Fruit fly (Drosophila melanogaster) whole organism, wandering third instar larva: ENCODE data around the gene ind.

Source experiments
- Abd-B ChIP-seq: fragments of >200 bp; optimal IDR thresholded peaks from 2 replicates; lab custom pipeline; 2017; ENCODE audit warnings: missing biosample characterization, missing genetic modification characterization
- CG9705 ChIP-seq: fragments of 200-800 bp; sonication (Bioruptor generic); optimal IDR thresholded peaks from 2 replicates; lab custom pipeline; 2018; ENCODE audit warnings: missing biosample characterization, mild to moderate bottlenecking, missing genetic modification characterization
- Dfd ChIP-seq: fragments of >200 bp; optimal IDR thresholded peaks from 2 replicates; lab custom pipeline; 2017; ENCODE audit warnings: missing biosample characterization, missing genetic modification characterization
- Dif ChIP-seq: fragments of 200-275, 200-300 bp; sonication (Bioruptor generic); optimal IDR thresholded peaks from 2 replicates; lab custom pipeline; 2018; ENCODE audit warnings: missing biosample characterization, missing genetic modification characterization; ENCODE audit not compliant: partially characterized antibody
- GATAd ChIP-seq: sonication (Bioruptor generic); optimal IDR thresholded peaks from 2 replicates; lab custom pipeline; 2016; ENCODE audit warnings: missing biosample characterization, missing genetic modification characterization
- HLH106 ChIP-seq: fragments of 200-800 bp; optimal IDR thresholded peaks from 3 replicates; lab custom pipeline; 2019; ENCODE audit warnings: missing biosample characterization, mild to moderate bottlenecking, missing genetic modification characterization, moderate library complexity
- Hnf4 ChIP-seq: fragments of 200-800 bp; sonication (Bioruptor generic); optimal IDR thresholded peaks from 2 replicates; lab custom pipeline; 2016; ENCODE audit warnings: missing biosample characterization, mild to moderate bottlenecking, missing genetic modification characterization
- Hr78 ChIP-seq: fragments of >200 bp; optimal IDR thresholded peaks from 2 replicates; lab custom pipeline; 2017; ENCODE audit warnings: missing biosample characterization, missing genetic modification characterization
- Hr83 ChIP-seq: fragments of 200-300 bp; sonication (Bioruptor generic); optimal IDR thresholded peaks from 2 replicates; lab custom pipeline; 2016; ENCODE audit warnings: missing biosample characterization, mild to moderate bottlenecking, missing genetic modification characterization, moderate library complexity; ENCODE audit not compliant: poor library complexity, severe bottlenecking
- Mio ChIP-seq: sonication (Bioruptor generic); optimal IDR thresholded peaks from 2 replicates; lab custom pipeline; 2016; ENCODE audit warnings: missing biosample characterization, missing genetic modification characterization
- Myc ChIP-seq: fragments of >200 bp; optimal IDR thresholded peaks from 2 replicates; lab custom pipeline; 2017
- N ChIP-seq: fragments of >200 bp; optimal IDR thresholded peaks from 2 replicates; lab custom pipeline; 2018; ENCODE audit warnings: missing biosample characterization, missing external identifiers, missing genetic modification characterization
- OdsH ChIP-seq: fragments of 200-800 bp; sonication (Bioruptor generic); optimal IDR thresholded peaks from 2 replicates; lab custom pipeline; 2016; ENCODE audit warnings: missing biosample characterization, mild to moderate bottlenecking, missing genetic modification characterization
- Rel ChIP-seq, 2 experiments: fragments of 200-800 bp; sonication (Bioruptor generic) in 1 of 2; optimal IDR thresholded peaks; 2 replicates in 1 of 2; 3 replicates in 1 of 2; lab custom pipeline; 2016 to 2019; ENCODE audit warnings: mild to moderate bottlenecking in 2 of 2, missing biosample characterization in 2 of 2, missing genetic modification characterization in 2 of 2, moderate library complexity in 1 of 2
- Sp1 ChIP-seq: fragments of 200-800 bp; sonication (Bioruptor generic); optimal IDR thresholded peaks from 3 replicates; lab custom pipeline; 2019; ENCODE audit warnings: missing biosample characterization, mild to moderate bottlenecking, missing genetic modification characterization, moderate library complexity
- Vsx2 ChIP-seq: fragments of 200-300, 225-300 bp; sonication (Bioruptor generic); optimal IDR thresholded peaks from 2 replicates; lab custom pipeline; 2018; ENCODE audit warnings: missing biosample characterization, missing genetic modification characterization; ENCODE audit not compliant: partially characterized antibody
- br ChIP-seq: fragments of 200-800 bp; sonication (Bioruptor generic); optimal IDR thresholded peaks from 2 replicates; lab custom pipeline; 2016; ENCODE audit warnings: missing biosample characterization, missing genetic modification characterization
- brk ChIP-seq: fragments of 200-800 bp; sonication (Bioruptor generic); optimal IDR thresholded peaks from 2 replicates; lab custom pipeline; 2016; ENCODE audit warnings: missing biosample characterization, mild to moderate bottlenecking, missing genetic modification characterization
- dl ChIP-seq, 2 experiments: fragments of 175-275, 200-275 bp in 1 of 2; fragments of 200-275 bp in 1 of 2; sonication (Bioruptor generic); optimal IDR thresholded peaks; lab custom pipeline; 2018; ENCODE audit warnings: mild to moderate bottlenecking in 2 of 2, missing biosample characterization in 2 of 2, missing genetic modification characterization in 2 of 2, moderate library complexity in 2 of 2; ENCODE audit not compliant: partially characterized antibody in 2 of 2, insufficient read depth in 1 of 2
- dmrt93B ChIP-seq: fragments of 200-800 bp; sonication (Bioruptor generic); optimal IDR thresholded peaks from 2 replicates; lab custom pipeline; 2018; ENCODE audit warnings: missing biosample characterization, mild to moderate bottlenecking, missing genetic modification characterization
- dsf ChIP-seq: sonication (Bioruptor generic); optimal IDR thresholded peaks from 2 replicates; lab custom pipeline; 2016; ENCODE audit warnings: missing biosample characterization, missing genetic modification characterization, borderline replicate concordance
- ey ChIP-seq: fragments of 200-800 bp; sonication (Bioruptor generic); optimal IDR thresholded peaks from 2 replicates; lab custom pipeline; 2016; ENCODE audit warnings: missing biosample characterization, missing genetic modification characterization
- foxo ChIP-seq, 2 experiments: fragments of 200-800 bp; sonication (Bioruptor generic); optimal IDR thresholded peaks; 2 replicates in 1 of 2; 3 replicates in 1 of 2; lab custom pipeline; 2016 to 2017; ENCODE audit warnings: missing biosample characterization in 2 of 2, missing genetic modification characterization in 2 of 2
- fru ChIP-seq: fragments of 200-800 bp; sonication (Bioruptor generic); optimal IDR thresholded peaks from 3 replicates; lab custom pipeline; 2016; ENCODE audit warnings: missing biosample characterization, mild to moderate bottlenecking, missing genetic modification characterization
- h ChIP-seq: fragments of 200-800 bp; sonication (Bioruptor generic); optimal IDR thresholded peaks from 3 replicates; lab custom pipeline; 2016; ENCODE audit warnings: missing biosample characterization, mild to moderate bottlenecking, missing genetic modification characterization
- lola ChIP-seq: fragments of >200 bp; optimal IDR thresholded peaks from 2 replicates; lab custom pipeline; 2017; ENCODE audit warnings: missing biosample characterization, missing genetic modification characterization
- psq ChIP-seq: fragments of 200-800 bp; sonication (Bioruptor generic); optimal IDR thresholded peaks from 3 replicates; lab custom pipeline; 2017; ENCODE audit warnings: missing biosample characterization, mild to moderate bottlenecking, missing genetic modification characterization, moderate library complexity
- rgr ChIP-seq: fragments of 200-800 bp; sonication (Bioruptor generic); optimal IDR thresholded peaks from 3 replicates; lab custom pipeline; 2016; ENCODE audit warnings: missing biosample characterization, mild to moderate bottlenecking, missing genetic modification characterization
- sv ChIP-seq: fragments of 200-800 bp; sonication (Bioruptor generic); optimal IDR thresholded peaks from 3 replicates; lab custom pipeline; 2016; ENCODE audit warnings: missing biosample characterization, missing genetic modification characterization
- woc ChIP-seq: sonication (Bioruptor generic); optimal IDR thresholded peaks from 2 replicates; lab custom pipeline; 2016; ENCODE audit warnings: missing biosample characterization, mild to moderate bottlenecking, missing genetic modification characterization

Gene ind

dm6 chr3L:15005774-15006173, 38.0 kb downstream of the ind start:
- TF ChIP-seq Hr78 (GFP tag; lab: Kevin White, UChicago) (no peak), dl (GFP tag; optimal IDR thresholded peaks at IDR 0.05; lab: Kevin White, UChicago; ENCODE audit: insufficient read depth in 1 of 2, partially characterized antibody in 2 of 2) (no peak), CG9705 (GFP tag; lab: Kevin White, UChicago) (no peak), OdsH (GFP tag; lab: Kevin White, UChicago) (no peak), Myc (lab: Kevin White, UChicago) (no peak), h (GFP tag; lab: Kevin White, UChicago) (peak; percentile 16), foxo (GFP tag; optimal IDR thresholded peaks at IDR 0.05; lab: Kevin White, UChicago) (peak in 1 of 2 experiments; percentile 4), Dif (GFP tag; lab: Kevin White, UChicago) (no peak), dmrt93B (GFP tag; lab: Kevin White, UChicago) (no peak), Vsx2 (GFP tag; lab: Kevin White, UChicago) (no peak), lola (GFP tag; lab: Kevin White, UChicago) (no peak), Sp1 (GFP tag; lab: Kevin White, UChicago) (peak; percentile 2), Dfd (GFP tag; lab: Kevin White, UChicago) (no peak), woc (GFP tag; lab: Kevin White, UChicago) (no peak)

DNA sequence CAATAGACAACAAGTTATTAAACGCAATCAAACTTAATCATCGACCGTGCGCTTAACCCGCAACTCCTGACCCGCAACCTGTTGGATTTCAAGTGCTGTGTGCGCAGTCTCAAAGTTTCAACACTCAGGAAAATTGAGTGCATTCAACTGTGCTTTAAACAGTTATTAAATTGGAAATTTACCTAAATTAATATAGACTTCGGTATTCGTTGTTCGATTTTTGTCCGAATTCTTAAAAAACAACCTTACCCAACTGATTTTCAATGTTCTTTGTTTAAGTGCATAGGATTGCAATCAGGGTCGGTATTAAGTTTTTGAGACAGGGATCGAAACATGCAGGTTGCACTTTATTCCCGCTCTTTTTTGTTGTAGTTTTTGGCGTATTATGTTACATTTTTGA, 38.6 kb downstream of the ind start:
- TF ChIP-seq ey (GFP tag; lab: Kevin White, UChicago) = peak; percentile 55
- TF ChIP-seq GATAd (GFP tag; lab: Kevin White, UChicago) = no peak
- TF ChIP-seq brk = peak; percentile 9
- TF ChIP-seq psq (GFP tag; lab: Kevin White, UChicago) = peak; percentile 18
- peak; percentile 51 for TF ChIP-seq fru (GFP tag; lab: Kevin White, UChicago)
- TF ChIP-seq HLH106 = peak; percentile 34
- TF ChIP-seq Rel (GFP tag; optimal IDR thresholded peaks at IDR 0.05; lab: Kevin White, UChicago) = no peak
- TF ChIP-seq Rel (tag; optimal IDR thresholded peaks at IDR 0.05; lab: Kevin White, UChicago) = no peak
- TF ChIP-seq OdsH (GFP tag; lab: Kevin White, UChicago) = peak; percentile 59
- no peak for TF ChIP-seq Mio (GFP tag; lab: Kevin White, UChicago)
- peak; percentile 39 for TF ChIP-seq br (GFP tag; lab: Kevin White, UChicago)
- no peak for TF ChIP-seq Abd-B (GFP tag; lab: Kevin White, UChicago)
- peak; percentile 70 for TF ChIP-seq h (GFP tag; lab: Kevin White, UChicago)
- TF ChIP-seq Hnf4 (GFP tag; lab: Kevin White, UChicago) = peak; percentile 42
- peak; percentile 51 for TF ChIP-seq rgr (GFP tag; lab: Kevin White, UChicago)
- TF ChIP-seq foxo (GFP tag; optimal IDR thresholded peaks at IDR 0.05; lab: Kevin White, UChicago) = peak in 1 of 2 experiments; percentile 50
- TF ChIP-seq, all 38 proteins: peak for 11

dm6 chr3L:14999284-15000019, 44.3 kb downstream of the ind start, which contains the start of the genes mRpL39 and Prosbeta2:
TSS of gene mRpL39 (minus strand) at chr3L:14999666.
TSS of gene Prosbeta2 (plus strand) at chr3L:14999951.
- TF ChIP-seq Abd-B (GFP tag; lab: Kevin White, UChicago) = no peak
- TF ChIP-seq Rel (GFP tag; optimal IDR thresholded peaks at IDR 0.05; lab: Kevin White, UChicago) = no peak
- TF ChIP-seq Rel (tag; optimal IDR thresholded peaks at IDR 0.05; lab: Kevin White, UChicago) = peak; percentile 40
- peak; percentile 34 for TF ChIP-seq woc (GFP tag; lab: Kevin White, UChicago)
- TF ChIP-seq Dfd (GFP tag; lab: Kevin White, UChicago) = no peak
- no peak for TF ChIP-seq dl (GFP tag; optimal IDR thresholded peaks at IDR 0.05; lab: Kevin White, UChicago; ENCODE audit: insufficient read depth in 1 of 2, partially characterized antibody in 2 of 2)
- peak; percentile 71 for TF ChIP-seq Myc (lab: Kevin White, UChicago)
- TF ChIP-seq foxo (GFP tag; optimal IDR thresholded peaks at IDR 0.05; lab: Kevin White, UChicago) = peak in 1 of 2 experiments; percentile 63
- no peak for TF ChIP-seq dsf (GFP tag; lab: Kevin White, UChicago)
- TF ChIP-seq sv (GFP tag; lab: Kevin White, UChicago) = no peak
- peak; percentile 1 for TF ChIP-seq fru (GFP tag; lab: Kevin White, UChicago)
- TF ChIP-seq HLH106 = peak; percentile 78
- no peak for TF ChIP-seq N
- TF ChIP-seq Hr83 (GFP tag; lab: Kevin White, UChicago) = peak; percentile 41
- peak; percentile 48 for TF ChIP-seq CG9705 (GFP tag; lab: Kevin White, UChicago)
- no peak for TF ChIP-seq psq (GFP tag; lab: Kevin White, UChicago)
- no peak for TF ChIP-seq Mio (GFP tag; lab: Kevin White, UChicago)
- peak; percentile 36 for TF ChIP-seq h (GFP tag; lab: Kevin White, UChicago)
- peak; percentile 42 for TF ChIP-seq dmrt93B (GFP tag; lab: Kevin White, UChicago)
- TF ChIP-seq, all 38 proteins: peak for 10
